Worm (Caenorhabditis elegans): ENCODE data around the gene K01B6.3.

DNA sequence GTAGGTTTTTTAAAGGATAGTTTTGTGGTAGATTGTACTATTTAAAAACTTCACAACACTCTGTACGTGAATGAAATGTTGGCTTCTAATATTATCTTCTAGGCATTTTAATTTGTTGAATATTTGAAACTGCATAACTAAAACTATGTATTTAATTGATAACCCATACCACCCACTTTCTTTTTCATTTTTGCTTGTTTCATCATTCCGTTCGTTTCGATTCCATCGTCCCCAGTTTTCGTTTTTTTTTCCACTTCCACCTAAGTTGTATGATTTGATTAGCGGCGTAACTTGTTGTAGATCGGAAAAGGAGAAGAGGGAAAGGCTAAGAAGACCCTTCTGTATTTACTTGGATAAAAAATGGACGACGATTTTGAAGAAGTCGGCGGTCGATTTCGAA lies at the start of gene K01B6.3:
- TF ChIP-seq tbp1 (GFP tag; optimal IDR thresholded peaks at IDR 0.05), result no peak
- no peak for TF ChIP-seq aptf-2 (GFP tag; conservative IDR thresholded peaks at IDR 0.05)
- TF ChIP-seq lin-35 (GFP tag; optimal IDR thresholded peaks at IDR 0.05), result no peak
- TF ChIP-seq unc-62 (GFP tag; optimal IDR thresholded peaks at IDR 0.05), result no peak
- TF ChIP-seq ztf-28 (GFP tag; IDR thresholded peaks at IDR 0.05), result no peak
- no peak for TF ChIP-seq madf-6 (GFP tag; IDR thresholded peaks at IDR 0.05)
- TF ChIP-seq unc-130 (GFP tag; optimal IDR thresholded peaks at IDR 0.05), result no peak
- no peak for TF ChIP-seq egl-18 (GFP tag; IDR thresholded peaks at IDR 0.05)
- TF ChIP-seq dpl-1 (GFP tag; optimal IDR thresholded peaks at IDR 0.05), result no peak
- TF ChIP-seq cebp-1 (GFP tag; IDR thresholded peaks at IDR 0.05), result no peak
- no peak for TF ChIP-seq cebp-1 (tag; optimal IDR thresholded peaks at IDR 0.05)
- no peak for TF ChIP-seq gei-17 (GFP tag; optimal IDR thresholded peaks at IDR 0.05)
- no peak for TF ChIP-seq F49E8.2 (tag; optimal IDR thresholded peaks at IDR 0.05; ENCODE audit: insufficient read depth)

Measured in whole organism, young adult.